Fruit fly (Drosophila melanogaster): ENCODE data around the gene CG31223.

Gene CG31223

dm6 chr3R:20784436-20785368 is 46.2 kb upstream of the CG31223 start (continued):
- peak; percentile 14 for TF ChIP-seq CG6808 (GFP tag; optimal IDR thresholded peaks at IDR 0.05)
- TF ChIP-seq salr (GFP tag; optimal IDR thresholded peaks at IDR 0.05): peak; percentile 40 to 56
- peak; percentile 47 for TF ChIP-seq CG6854 (GFP tag; optimal IDR thresholded peaks at IDR 0.05)
- no peak for TF ChIP-seq Hr4 (GFP tag; optimal IDR thresholded peaks at IDR 0.05)
- peak; percentile 67 for TF ChIP-seq Blimp-1 (GFP tag; optimal IDR thresholded peaks at IDR 0.05)

dm6 chr3R:20788559-20788958 is 42.4 kb upstream of the CG31223 start:
- TF ChIP-seq CG6792 (GFP tag; optimal IDR thresholded peaks at IDR 0.05): no peak
- TF ChIP-seq CG6808 (GFP tag; optimal IDR thresholded peaks at IDR 0.05): no peak
- TF ChIP-seq OdsH (GFP tag; optimal IDR thresholded peaks at IDR 0.05): no peak
- TF ChIP-seq svp (GFP tag): peak; percentile 98
- TF ChIP-seq Eip78C (GFP tag): no peak
- no peak for TF ChIP-seq eg (GFP tag; IDR thresholded peaks at IDR 0.05)
- peak; percentile 29 for TF ChIP-seq Eip93F (GFP tag; optimal IDR thresholded peaks at IDR 0.05)
- 0 out of 3 replicates have a peak, but pooled peaks have one; percentile 21 for TF ChIP-seq CG8119 (GFP tag; IDR thresholded peaks at IDR 0.05)
- no peak for TF ChIP-seq CG4318 (GFP tag; optimal IDR thresholded peaks at IDR 0.05)
- no peak for TF ChIP-seq pdm3 (GFP tag; optimal IDR thresholded peaks at IDR 0.05)
- no peak for TF ChIP-seq CG32006 (GFP tag; optimal IDR thresholded peaks at IDR 0.05)
- peak; percentile 53 for TF ChIP-seq Sox14 (GFP tag; optimal IDR thresholded peaks at IDR 0.05)
- no peak for TF ChIP-seq fd59A (GFP tag; optimal IDR thresholded peaks at IDR 0.05)
- TF ChIP-seq Blimp-1 (GFP tag; optimal IDR thresholded peaks at IDR 0.05): no peak
- no peak for TF ChIP-seq CG34406 (GFP tag; optimal IDR thresholded peaks at IDR 0.05)

DNA sequence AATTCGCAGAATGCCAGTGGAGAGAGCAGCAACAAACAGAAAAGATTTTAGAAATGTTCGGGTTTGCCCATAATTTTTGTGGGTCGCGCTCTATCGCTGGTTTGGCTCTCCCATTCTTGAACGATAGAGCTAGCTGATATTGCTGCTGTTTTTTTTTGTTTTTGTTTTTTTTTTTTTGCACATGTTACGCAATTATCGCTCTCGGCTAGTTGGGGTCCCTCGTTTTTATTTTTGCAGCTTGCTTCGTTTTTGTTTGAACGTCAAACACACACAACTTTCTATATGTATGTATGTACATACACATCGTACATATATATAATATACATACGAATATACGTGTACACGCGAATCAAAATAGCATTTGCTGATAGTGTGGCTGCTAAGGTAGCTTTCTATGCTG is 40.5 kb upstream of the CG31223 start:
- TF ChIP-seq CG6276 (GFP tag; optimal IDR thresholded peaks at IDR 0.05): peak; percentile 53
- TF ChIP-seq Lpt (GFP tag; optimal IDR thresholded peaks at IDR 0.05): peak; percentile 44
- no peak for TF ChIP-seq CG11294 (GFP tag; IDR thresholded peaks at IDR 0.05)
- TF ChIP-seq CG6163 (GFP tag; IDR thresholded peaks at IDR 0.05): peak; percentile 43; the same call in 1 of the 3 replicates
- TF ChIP-seq Hr39 (GFP tag; optimal IDR thresholded peaks at IDR 0.05): no peak
- TF ChIP-seq ss (GFP tag; optimal IDR thresholded peaks at IDR 0.05): no peak
- peak; percentile 36 for TF ChIP-seq svp (GFP tag)
- no peak for TF ChIP-seq Hr38 (GFP tag; optimal IDR thresholded peaks at IDR 0.05)
- peak; percentile 45 for TF ChIP-seq vri (GFP tag; optimal IDR thresholded peaks at IDR 0.05)
- TF ChIP-seq CG8119 (GFP tag; IDR thresholded peaks at IDR 0.05): peak; percentile 62; the same call in 1 of the 3 replicates
- peak; percentile 77 for TF ChIP-seq CG15336 (GFP tag; IDR thresholded peaks at IDR 0.05)

DNA sequence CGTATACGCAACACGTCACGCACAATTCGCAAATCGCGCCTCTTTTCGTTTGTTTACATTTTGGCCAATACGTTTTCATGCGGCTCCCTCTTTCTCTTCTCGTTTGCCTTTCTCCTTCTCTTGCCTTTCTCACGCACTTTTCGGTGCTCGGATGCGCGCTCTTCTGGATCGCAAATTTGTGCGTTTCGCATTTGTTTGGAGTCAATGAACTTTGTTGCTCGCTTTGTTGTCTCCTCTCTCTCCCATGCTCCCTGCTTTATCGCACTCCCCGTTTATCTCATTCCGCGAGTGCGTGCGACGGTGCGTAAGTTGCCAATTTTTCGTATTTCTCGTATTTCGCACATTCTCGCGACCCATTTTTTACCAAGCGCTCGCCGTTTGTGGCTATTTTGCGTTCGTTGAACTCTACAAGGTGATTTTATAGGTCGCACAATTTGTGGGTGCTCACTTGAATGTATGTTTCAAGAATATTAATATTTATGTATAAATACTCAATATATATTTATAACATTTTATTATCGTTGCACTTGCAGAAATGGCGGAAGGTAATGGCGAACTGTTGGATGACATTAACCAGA is 39.6 kb upstream of the CG31223 start:
- TF ChIP-seq svp (GFP tag) (peak; percentile 57), fkh (GFP tag; optimal IDR thresholded peaks at IDR 0.05) (no peak), CG32006 (GFP tag; optimal IDR thresholded peaks at IDR 0.05) (no peak), CG6163 (GFP tag; IDR thresholded peaks at IDR 0.05) (0 out of 3 replicates have a peak, but pooled peaks have one; percentile 29), achi (GFP tag; optimal IDR thresholded peaks at IDR 0.05) (no peak)

- TF ChIP-seq esn (GFP tag; optimal IDR thresholded peaks at IDR 0.05) (no peak), svp (GFP tag) (peak; percentile 93)
Observed at dm6 chr3R:20796949-20797348, 34.0 kb upstream of the CG31223 start.
